Fruit fly (Drosophila melanogaster) whole organism, adult: Measurements from ENCODE around the gene Mcm10.

ENCODE experiments used
- CG11617 ChIP-seq: fragments of 200-800 bp; sonication (Bioruptor generic); optimal IDR thresholded peaks from 2 replicates; lab custom pipeline; 2017; ENCODE audit warnings: mild to moderate bottlenecking, missing biosample characterization, missing genetic modification reagents, missing genetic modification characterization
- CG12768 ChIP-seq: fragments of 200-800 bp; sonication (Bioruptor generic); optimal IDR thresholded peaks from 2 replicates; lab custom pipeline; 2017; ENCODE audit warnings: missing biosample characterization, missing genetic modification characterization, mild to moderate bottlenecking, moderate library complexity, missing genetic modification reagents
- CG14711 ChIP-seq: fragments of 200-800 bp; sonication (Bioruptor generic); optimal IDR thresholded peaks from 2 replicates; lab custom pipeline; 2018; ENCODE audit warnings: missing biosample characterization, mild to moderate bottlenecking, missing genetic modification characterization, moderate library complexity
- CG1620 ChIP-seq: fragments of 200-800 bp; sonication (Bioruptor generic); optimal IDR thresholded peaks from 2 replicates; lab custom pipeline; 2016; ENCODE audit warnings: missing biosample characterization, missing genetic modification characterization
- CG33017 ChIP-seq: fragments of 200-800 bp; sonication (Bioruptor generic); optimal IDR thresholded peaks from 2 replicates; lab custom pipeline; 2018; ENCODE audit warnings: missing biosample characterization, mild to moderate bottlenecking, missing genetic modification characterization, moderate library complexity
- CG5204 ChIP-seq: fragments of 200-800 bp; sonication (Bioruptor generic); optimal IDR thresholded peaks from 2 replicates; lab custom pipeline; 2016; ENCODE audit warnings: missing biosample characterization, missing genetic modification characterization
- CG7045 ChIP-seq: fragments of 200-800 bp; sonication (Bioruptor generic); optimal IDR thresholded peaks from 2 replicates; lab custom pipeline; 2017; ENCODE audit warnings: missing biosample characterization, mild to moderate bottlenecking, missing genetic modification characterization
- CG7101 ChIP-seq: fragments of 200-800 bp; sonication (Bioruptor generic); optimal IDR thresholded peaks from 2 replicates; lab custom pipeline; 2018; ENCODE audit warnings: missing biosample characterization, mild to moderate bottlenecking, missing genetic modification characterization, moderate library complexity
- Clk ChIP-seq: fragments of 200-800 bp; sonication (Bioruptor generic); optimal IDR thresholded peaks from 2 replicates; lab custom pipeline; 2017; ENCODE audit warnings: missing biosample characterization, missing genetic modification characterization
- Crg-1 ChIP-seq: fragments of 200-800 bp; sonication (Bioruptor generic); optimal IDR thresholded peaks from 2 replicates; lab custom pipeline; 2016; ENCODE audit warnings: missing biosample characterization, missing genetic modification characterization
- Hr96 ChIP-seq: fragments of 200-800 bp; sonication (Bioruptor generic); optimal IDR thresholded peaks from 2 replicates; lab custom pipeline; 2016; ENCODE audit warnings: missing biosample characterization, missing genetic modification characterization
- Mnt ChIP-seq: fragments of 200-800 bp; sonication (Bioruptor generic); optimal IDR thresholded peaks from 2 replicates; lab custom pipeline; 2016; ENCODE audit warnings: missing biosample characterization, mild to moderate bottlenecking, missing genetic modification characterization
- bab1 ChIP-seq: fragments of 200-800 bp; sonication (Bioruptor generic); optimal IDR thresholded peaks from 3 replicates; lab custom pipeline; 2019; ENCODE audit warnings: missing biosample characterization, mild to moderate bottlenecking, missing genetic modification characterization, moderate library complexity
- cic ChIP-seq: fragments of 200-800 bp; sonication (Bioruptor generic); optimal IDR thresholded peaks from 2 replicates; lab custom pipeline; 2017; ENCODE audit warnings: missing biosample characterization, mild to moderate bottlenecking, missing genetic modification characterization, moderate library complexity
- cnc ChIP-seq, 2 experiments: fragments of >200 bp; optimal IDR thresholded peaks; 2 replicates each; lab custom pipeline; 2017
- kay ChIP-seq: fragments of 200-800 bp; sonication (Bioruptor generic); peaks from one replicate; lab custom pipeline; 2016; ENCODE audit warnings: missing biosample characterization, missing genetic modification characterization, borderline replicate concordance
- ovo ChIP-seq: fragments of 200-800 bp; sonication (Bioruptor generic); optimal IDR thresholded peaks from 2 replicates; lab custom pipeline; 2016; ENCODE audit warnings: missing biosample characterization, missing genetic modification characterization
- pad ChIP-seq: fragments of 200-800 bp; sonication (Bioruptor generic); optimal IDR thresholded peaks from 3 replicates; lab custom pipeline; 2017; ENCODE audit warnings: missing biosample characterization, missing genetic modification characterization, mild to moderate bottlenecking, moderate library complexity, missing genetic modification reagents
- tj ChIP-seq: fragments of 200-800 bp; sonication (Bioruptor generic); optimal IDR thresholded peaks from 3 replicates; lab custom pipeline; 2017; ENCODE audit warnings: missing biosample characterization, mild to moderate bottlenecking, missing genetic modification characterization, moderate library complexity
- toe ChIP-seq: fragments of 200-800 bp; sonication (Bioruptor generic); optimal IDR thresholded peaks from 2 replicates; lab custom pipeline; 2016; ENCODE audit warnings: missing biosample characterization, missing genetic modification characterization

The Mcm10 gene

dm6 chr2L:21166422-21166821, 13.3 kb upstream of the Mcm10 start:
- TF ChIP-seq ovo (GFP tag; lab: Kevin White, UChicago) (no peak), CG7101 (tag; lab: Kevin White, UChicago) (peak; percentile 54), CG14711 (tag; lab: Kevin White, UChicago) (peak; percentile 81), Crg-1 (GFP tag; lab: Kevin White, UChicago) (peak; percentile 27), Mnt (GFP tag; lab: Kevin White, UChicago) (peak; percentile 72), CG12768 (no peak), cic (peak; percentile 56), pad (GFP tag; lab: Kevin White, UChicago) (peak; percentile 49), CG11617 (peak; percentile 21), kay (GFP tag; lab: Kevin White, UChicago) (no peak), CG5204 (GFP tag; lab: Kevin White, UChicago) (no peak), cnc (optimal IDR thresholded peaks at IDR 0.05; lab: Kevin White, UChicago) (no peak), CG33017 (no peak), Hr96 (GFP tag; lab: Kevin White, UChicago) (peak; percentile 12), toe (GFP tag; lab: Kevin White, UChicago) (no peak), bab1 (GFP tag; lab: Kevin White, UChicago) (peak; percentile 30), tj (GFP tag; lab: Kevin White, UChicago) (no peak), CG7045 (GFP tag; lab: Kevin White, UChicago) (no peak), CG1620 (peak; percentile 37), Clk (GFP tag; lab: Kevin White, UChicago) (no peak)

- TF ChIP-seq tj (GFP tag; lab: Kevin White, UChicago) = peak; percentile 67
- TF ChIP-seq CG5204 (GFP tag; lab: Kevin White, UChicago) = no peak
- peak; percentile 95 for TF ChIP-seq Hr96 (GFP tag; lab: Kevin White, UChicago)
- peak; percentile 87 for TF ChIP-seq CG7045 (GFP tag; lab: Kevin White, UChicago)
- peak; percentile 91 for TF ChIP-seq Mnt (GFP tag; lab: Kevin White, UChicago)
- TF ChIP-seq bab1 (GFP tag; lab: Kevin White, UChicago) = peak; percentile 71
- peak; percentile 84 for TF ChIP-seq Clk (GFP tag; lab: Kevin White, UChicago)
- peak; percentile 97 for TF ChIP-seq Crg-1 (GFP tag; lab: Kevin White, UChicago)
- peak; percentile 87 for TF ChIP-seq CG7101 (tag; lab: Kevin White, UChicago)
- peak; percentile 72 for TF ChIP-seq CG14711 (tag; lab: Kevin White, UChicago)
- no peak for TF ChIP-seq cnc (optimal IDR thresholded peaks at IDR 0.05; lab: Kevin White, UChicago)
- TF ChIP-seq CG1620 = peak; percentile 92
- peak; percentile 87 for TF ChIP-seq pad (GFP tag; lab: Kevin White, UChicago)
- peak; percentile 70 for TF ChIP-seq cic
- peak; percentile 86 for TF ChIP-seq CG33017
- no peak for TF ChIP-seq toe (GFP tag; lab: Kevin White, UChicago)
- TF ChIP-seq kay (GFP tag; lab: Kevin White, UChicago) = no peak
- TF ChIP-seq ovo (GFP tag; lab: Kevin White, UChicago) = peak; percentile 85
- TF ChIP-seq CG11617 = peak; percentile 88
- peak; percentile 94 for TF ChIP-seq CG12768
These were observed 11.2 kb upstream of the Mcm10 start, which contains the start of the genes mAcon1, CG43345 and CG43346 for dm6 chr2L:21168295-21169159. Gene mAcon1 (plus strand): TSS chr2L:21168570. Gene CG43345 (minus strand): TSS chr2L:21168581. Gene CG43346 (minus strand): TSS chr2L:21168581.

dm6 chr2L:21169160-21169624, 10.5 kb upstream of the Mcm10 start:
- TF ChIP-seq cnc (optimal IDR thresholded peaks at IDR 0.05; lab: Kevin White, UChicago) = no peak
- TF ChIP-seq CG14711 (tag; lab: Kevin White, UChicago) = no peak
- TF ChIP-seq bab1 (GFP tag; lab: Kevin White, UChicago) = no peak
- no peak for TF ChIP-seq CG11617
- no peak for TF ChIP-seq tj (GFP tag; lab: Kevin White, UChicago)
- TF ChIP-seq toe (GFP tag; lab: Kevin White, UChicago) = no peak
- TF ChIP-seq ovo (GFP tag; lab: Kevin White, UChicago) = no peak
- TF ChIP-seq kay (GFP tag; lab: Kevin White, UChicago) = no peak
- TF ChIP-seq CG7045 (GFP tag; lab: Kevin White, UChicago) = peak; percentile 2
- no peak for TF ChIP-seq CG7101 (tag; lab: Kevin White, UChicago)
- TF ChIP-seq CG12768 = peak; percentile 43
- no peak for TF ChIP-seq CG1620
- no peak for TF ChIP-seq Mnt (GFP tag; lab: Kevin White, UChicago)
- TF ChIP-seq CG5204 (GFP tag; lab: Kevin White, UChicago) = no peak
- no peak for TF ChIP-seq CG33017
- peak; percentile 12 for TF ChIP-seq cic
- TF ChIP-seq Clk (GFP tag; lab: Kevin White, UChicago) = no peak

- TF ChIP-seq ovo (GFP tag; lab: Kevin White, UChicago) = no peak
- no peak for TF ChIP-seq pad (GFP tag; lab: Kevin White, UChicago)
- no peak for TF ChIP-seq CG1620
- TF ChIP-seq Crg-1 (GFP tag; lab: Kevin White, UChicago) = no peak
- TF ChIP-seq toe (GFP tag; lab: Kevin White, UChicago) = no peak
- TF ChIP-seq tj (GFP tag; lab: Kevin White, UChicago) = no peak
- TF ChIP-seq CG7045 (GFP tag; lab: Kevin White, UChicago) = no peak
- TF ChIP-seq kay (GFP tag; lab: Kevin White, UChicago) = no peak
- no peak for TF ChIP-seq CG11617
- TF ChIP-seq CG14711 (tag; lab: Kevin White, UChicago) = no peak
- no peak for TF ChIP-seq Mnt (GFP tag; lab: Kevin White, UChicago)
- no peak for TF ChIP-seq CG33017
- TF ChIP-seq cic = no peak
- TF ChIP-seq cnc (optimal IDR thresholded peaks at IDR 0.05; lab: Kevin White, UChicago) = no peak
- TF ChIP-seq bab1 (GFP tag; lab: Kevin White, UChicago) = no peak
- TF ChIP-seq Clk (GFP tag; lab: Kevin White, UChicago) = no peak
- no peak for TF ChIP-seq CG12768
These were observed 9.9 kb upstream of the Mcm10 start for dm6 chr2L:21169863-21170262.
